Worm (Caenorhabditis elegans): ENCODE data around the gene ttr-50.
A peak's percentile ranks its signal among the peaks of the same experiment; 100 is the strongest.

ttr-50 gene

DNA sequence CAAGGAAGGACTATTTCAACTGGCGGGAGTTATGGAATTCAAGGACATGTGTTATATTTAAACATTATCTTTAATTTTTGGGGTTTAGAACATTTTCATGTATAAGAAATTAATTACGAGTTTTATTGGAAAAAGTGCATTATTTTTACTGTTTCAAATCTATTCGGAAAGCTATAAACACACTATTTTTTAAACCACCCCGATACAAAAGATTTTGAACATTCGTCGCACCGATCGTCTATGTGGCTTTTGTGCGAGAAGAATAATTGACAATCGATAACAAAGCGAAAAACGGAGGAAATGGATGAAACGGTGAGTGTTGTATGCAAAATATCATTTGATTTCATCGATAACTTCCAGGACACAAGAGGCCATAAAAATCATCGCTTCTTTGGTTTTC lies 24.2 kb upstream of the ttr-50 start, which contains the start of gene ZK809.9:
TSS of gene ZK809.9 (plus strand) at position 301 of the 400 bp plus-strand sequence.
- no peak for TF ChIP-seq ceh-43 (GFP tag; optimal IDR thresholded peaks at IDR 0.05)
- no peak for TF ChIP-seq ztf-11 (tag; optimal IDR thresholded peaks at IDR 0.05)
- no peak for TF ChIP-seq unc-39 (tag; optimal IDR thresholded peaks at IDR 0.05)
- TF ChIP-seq ham-2 (GFP tag; optimal IDR thresholded peaks at IDR 0.05): no peak
- TF ChIP-seq sptf-1 (tag; optimal IDR thresholded peaks at IDR 0.05): no peak
- no peak for TF ChIP-seq nhr-2 (tag; optimal IDR thresholded peaks at IDR 0.05)
- TF ChIP-seq unc-62 (GFP tag; optimal IDR thresholded peaks at IDR 0.05): no peak
- no peak for TF ChIP-seq mls-2 (tag; optimal IDR thresholded peaks at IDR 0.05)
- no peak for TF ChIP-seq unc-120 (tag; optimal IDR thresholded peaks at IDR 0.05; ENCODE audit: poor library complexity, severe bottlenecking)
- TF ChIP-seq nhr-12 (tag; optimal IDR thresholded peaks at IDR 0.05): no peak
- TF ChIP-seq hlh-1 (tag; optimal IDR thresholded peaks at IDR 0.05): no peak
- TF ChIP-seq pha-4 (tag; optimal IDR thresholded peaks at IDR 0.05): no peak
- TF ChIP-seq tbx-8 (GFP tag; optimal IDR thresholded peaks at IDR 0.05): no peak
- TF ChIP-seq nhr-28 (tag; optimal IDR thresholded peaks at IDR 0.05): no peak
- TF ChIP-seq nhr-237 (tag; optimal IDR thresholded peaks at IDR 0.05): no peak
- no peak for TF ChIP-seq mab-5 (tag; optimal IDR thresholded peaks at IDR 0.05)
- TF ChIP-seq sem-2 (GFP tag; optimal IDR thresholded peaks at IDR 0.05): no peak
- TF ChIP-seq lsy-2 (tag; optimal IDR thresholded peaks at IDR 0.05): no peak

- TF ChIP-seq zip-8 (tag; optimal IDR thresholded peaks at IDR 0.05) (no peak), nhr-237 (tag; optimal IDR thresholded peaks at IDR 0.05) (no peak), mep-1 (tag; optimal IDR thresholded peaks at IDR 0.05) (no peak), tbx-8 (GFP tag; optimal IDR thresholded peaks at IDR 0.05) (no peak), blmp-1 (tag; optimal IDR thresholded peaks at IDR 0.05) (no peak), snpc-4 (tag; optimal IDR thresholded peaks at IDR 0.05) (no peak), flh-1 (GFP tag; optimal IDR thresholded peaks at IDR 0.05) (no peak), elt-3 (tag; optimal IDR thresholded peaks at IDR 0.05) (no peak), unc-120 (tag; optimal IDR thresholded peaks at IDR 0.05; ENCODE audit: poor library complexity, severe bottlenecking) (no peak), pha-4 (tag; optimal IDR thresholded peaks at IDR 0.05) (no peak), ceh-83 (GFP tag; optimal IDR thresholded peaks at IDR 0.05) (no peak), hlh-1 (tag; optimal IDR thresholded peaks at IDR 0.05) (no peak), mls-2 (tag; optimal IDR thresholded peaks at IDR 0.05) (no peak), nhr-76 (tag; optimal IDR thresholded peaks at IDR 0.05) (no peak), ceh-39 (tag; optimal IDR thresholded peaks at IDR 0.05) (no peak)
Measured at ce11 chrIV:11659794-11660312, 19.0 kb upstream of the ttr-50 start, which contains the start of gene ZK792.1. Gene ZK792.1, plus strand, starts transcription at chrIV:11659844.

- peak; percentile 13 for TF ChIP-seq ceh-43 (GFP tag; optimal IDR thresholded peaks at IDR 0.05)
- no peak for TF ChIP-seq nhr-76 (tag; optimal IDR thresholded peaks at IDR 0.05)
- peak; percentile 21 for TF ChIP-seq ces-1 (GFP tag; optimal IDR thresholded peaks at IDR 0.05)
- peak; percentile 20 for TF ChIP-seq ham-2 (GFP tag; optimal IDR thresholded peaks at IDR 0.05)
Measured at ce11 chrIV:11656144-11656780, 15.4 kb upstream of the ttr-50 start, which contains the start of gene ZK809.5. Gene ZK809.5, plus strand, starts transcription at chrIV:11656730.

ce11 chrIV:11655370-11655769 lies 14.6 kb upstream of the ttr-50 start, which contains the start of gene ent-1:
Gene ent-1, minus strand, starts transcription at chrIV:11655470.
- TF ChIP-seq flh-1 (GFP tag; optimal IDR thresholded peaks at IDR 0.05) (no peak), sptf-1 (tag; optimal IDR thresholded peaks at IDR 0.05) (no peak), mls-2 (tag; optimal IDR thresholded peaks at IDR 0.05) (no peak), elt-1 (tag; optimal IDR thresholded peaks at IDR 0.05; ENCODE audit: borderline replicate concordance, insufficient read depth) (no peak), nhr-28 (tag; optimal IDR thresholded peaks at IDR 0.05) (no peak), ceh-43 (GFP tag; optimal IDR thresholded peaks at IDR 0.05) (no peak), mep-1 (tag; optimal IDR thresholded peaks at IDR 0.05) (no peak), sem-2 (GFP tag; optimal IDR thresholded peaks at IDR 0.05) (no peak), lsy-2 (tag; optimal IDR thresholded peaks at IDR 0.05) (no peak), pha-4 (tag; optimal IDR thresholded peaks at IDR 0.05) (no peak)

DNA sequence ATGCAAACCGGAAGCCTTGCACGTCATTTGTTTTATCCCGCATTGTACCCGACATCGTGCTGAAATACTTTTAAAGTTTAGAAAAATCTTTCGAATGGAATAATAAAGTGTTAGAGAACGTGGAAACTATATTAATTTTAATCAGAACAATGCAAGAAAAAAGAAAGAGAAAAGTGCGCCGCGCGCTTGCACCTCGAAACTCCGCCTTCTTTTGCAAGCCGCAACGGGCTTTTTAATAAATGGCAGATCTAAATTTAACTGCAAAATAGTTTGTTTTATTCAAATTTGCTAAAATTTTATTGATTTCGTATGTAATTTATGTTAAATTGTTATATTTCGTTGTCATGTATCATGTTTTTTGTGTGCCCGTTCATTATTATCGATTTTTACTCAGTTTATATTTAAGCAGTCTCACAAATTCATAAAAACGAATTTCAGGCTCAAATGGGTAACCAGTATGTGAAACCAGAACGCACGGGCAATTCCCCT lies 11.2 kb upstream of the ttr-50 start, which contains the start of the genes acl-3 and ndub-6:
TSS of gene acl-3 (minus strand) at position 59 of the 489 bp plus-strand sequence.
TSS of gene ndub-6 (plus strand) at position 439 of the 489 bp plus-strand sequence.
- TF ChIP-seq hlh-1 (tag; optimal IDR thresholded peaks at IDR 0.05) (no peak), tbx-8 (GFP tag; optimal IDR thresholded peaks at IDR 0.05) (no peak), M03D4.4 (tag; optimal IDR thresholded peaks at IDR 0.05) (no peak), blmp-1 (tag; optimal IDR thresholded peaks at IDR 0.05) (no peak), lsy-2 (tag; optimal IDR thresholded peaks at IDR 0.05) (no peak), ztf-11 (tag; optimal IDR thresholded peaks at IDR 0.05) (no peak), sem-2 (GFP tag; optimal IDR thresholded peaks at IDR 0.05) (no peak), sptf-1 (tag; optimal IDR thresholded peaks at IDR 0.05) (no peak), nhr-12 (tag; optimal IDR thresholded peaks at IDR 0.05) (no peak)
